Worm (Caenorhabditis elegans) whole organism, young adult: ENCODE data around the gene B0228.6.

Experiments
- B0019.2 ChIP-seq: fragments of 200-800 bp; sonication (Bioruptor generic); conservative IDR thresholded peaks from 2 replicates; pipeline ENCODE4 v1.3.6; 2022; ENCODE audit warnings: missing genetic modification reagents, missing genetic modification characterization, missing compliant biosample characterization
- B0035.1 ChIP-seq: sonication (generic microtip); optimal IDR thresholded peaks from 2 replicates; lab custom pipeline; 2016; ENCODE audit warnings: missing genetic modification characterization, mild to moderate bottlenecking, missing compliant biosample characterization, missing genotype, missing genetic modification reagents
- B0336.3 ChIP-seq: fragments of 200-800 bp; sonication (Bioruptor generic); IDR thresholded peaks from 2 replicates; pipeline ENCODE4 v1.3.6; 2022; ENCODE audit warnings: missing genetic modification characterization, missing compliant biosample characterization
- C06A6.2 ChIP-seq: fragments of 200-800 bp; sonication (Bioruptor generic); conservative IDR thresholded peaks from 2 replicates; pipeline ENCODE4 v1.3.6; 2022; ENCODE audit warnings: missing genetic modification characterization, missing compliant biosample characterization
- F39B2.1 ChIP-seq: fragments of 200-800 bp; sonication (Bioruptor generic); IDR thresholded peaks from 2 replicates; pipeline ENCODE4 v1.3.6; 2022; ENCODE audit warnings: missing genetic modification reagents, missing genetic modification characterization, missing compliant biosample characterization
- F55B11.4 ChIP-seq: sonication (generic microtip); optimal IDR thresholded peaks from 2 replicates; lab custom pipeline; 2016; ENCODE audit warnings: missing compliant biosample characterization, missing genetic modification characterization, borderline replicate concordance; ENCODE audit not compliant: insufficient read depth
- F57A8.1 ChIP-seq: fragments of 200-800 bp; sonication (Bioruptor generic); optimal IDR thresholded peaks from 2 replicates; lab custom pipeline; 2018; ENCODE audit warnings: mild to moderate bottlenecking, missing genetic modification characterization, moderate library complexity, missing compliant biosample characterization
- K12H6.12 ChIP-seq: fragments of 200-800 bp; sonication (Bioruptor generic); optimal IDR thresholded peaks from 2 replicates; lab custom pipeline; 2018; ENCODE audit warnings: mild to moderate bottlenecking, missing genetic modification characterization, missing compliant biosample characterization
- ZK185.1 ChIP-seq: sonication (generic microtip); optimal IDR thresholded peaks from 2 replicates; lab custom pipeline; 2016; ENCODE audit warnings: mild to moderate bottlenecking, missing genetic modification characterization, missing compliant biosample characterization; ENCODE audit not compliant: poor library complexity, severe bottlenecking
- akir-1 ChIP-seq: fragments of 200-800 bp; sonication (Bioruptor generic); optimal IDR thresholded peaks from 2 replicates; lab custom pipeline; 2018; ENCODE audit warnings: mild to moderate bottlenecking, missing genetic modification characterization, moderate library complexity, missing compliant biosample characterization
- ama-1 ChIP-seq, 3 experiments: fragments of 150-350 bp in 1 of 3; sonication (generic microtip) in 2 of 3; optimal IDR thresholded peaks; 2 replicates each; lab custom pipeline; 2014 to 2018; ENCODE audit warnings: missing biosample characterization in 2 of 3, missing genetic modification characterization in 2 of 3, missing genetic modification reagents in 2 of 3
- bed-2 ChIP-seq: fragments of 200-800 bp; sonication (Bioruptor generic); IDR thresholded peaks from 2 replicates; pipeline ENCODE4 v1.3.6; 2022; ENCODE audit warnings: missing genetic modification reagents, missing genetic modification characterization, missing compliant biosample characterization
- efl-1 ChIP-seq: fragments of 150-350 bp; optimal IDR thresholded peaks from 2 replicates; lab custom pipeline; 2014; ENCODE audit warnings: missing biosample characterization, missing genetic modification reagents, missing genetic modification characterization
- egrh-3 ChIP-seq: fragments of 200-800 bp; sonication (Bioruptor generic); IDR thresholded peaks from 2 replicates; pipeline ENCODE4 v1.3.6; 2022; ENCODE audit warnings: missing genetic modification reagents, missing genetic modification characterization, missing compliant biosample characterization
- hlh-12 ChIP-seq: sonication (generic microtip); optimal IDR thresholded peaks from 2 replicates; lab custom pipeline; 2016; ENCODE audit warnings: missing genetic modification characterization, missing compliant biosample characterization
- hmg-1.2 ChIP-seq: fragments of 200-800 bp; sonication (Bioruptor generic); IDR thresholded peaks from 2 replicates; pipeline ENCODE4 v1.3.6; 2022; ENCODE audit warnings: missing genetic modification reagents, missing genetic modification characterization, missing compliant biosample characterization
- lag-1 ChIP-seq: fragments of 200-800 bp; sonication (Bioruptor generic); IDR thresholded peaks from 2 replicates; pipeline ENCODE4 v1.3.6; 2022; ENCODE audit warnings: missing genetic modification reagents, missing genetic modification characterization, missing compliant biosample characterization
- let-607 ChIP-seq, 2 experiments: fragments of 200-800 bp in 1 of 2; sonication (Bioruptor generic) in 1 of 2; sonication (generic microtip) in 1 of 2; optimal IDR thresholded peaks; 2 replicates each; lab custom pipeline; 2016 to 2018; ENCODE audit warnings: mild to moderate bottlenecking in 2 of 2, missing compliant biosample characterization in 2 of 2, missing genetic modification characterization in 2 of 2, moderate library complexity in 2 of 2, missing genotype in 1 of 2
- lin-26 ChIP-seq: fragments of 200-800 bp; sonication (Bioruptor generic); IDR thresholded peaks from 2 replicates; pipeline ENCODE4 v1.3.6; 2022; ENCODE audit warnings: missing genetic modification reagents, missing genetic modification characterization, missing compliant biosample characterization
- lin-40 ChIP-seq: sonication (generic microtip); optimal IDR thresholded peaks from 2 replicates; lab custom pipeline; 2016; ENCODE audit warnings: missing genetic modification characterization, mild to moderate bottlenecking, missing compliant biosample characterization, missing genotype, missing genetic modification reagents
- lsy-27 ChIP-seq: sonication (generic microtip); optimal IDR thresholded peaks from 2 replicates; lab custom pipeline; 2017; ENCODE audit warnings: missing genetic modification characterization, mild to moderate bottlenecking, missing compliant biosample characterization, antibody characterized with exemption, missing genotype, borderline replicate concordance; ENCODE audit not compliant: insufficient read depth
- madf-6 ChIP-seq: fragments of 200-800 bp; sonication (Bioruptor generic); IDR thresholded peaks from 2 replicates; pipeline ENCODE4 v1.3.6; 2022; ENCODE audit warnings: missing genetic modification reagents, missing genetic modification characterization, missing compliant biosample characterization
- madf-8 ChIP-seq: fragments of 200-800 bp; sonication (Bioruptor generic); conservative IDR thresholded peaks from 2 replicates; pipeline ENCODE4 v1.3.6; 2022; ENCODE audit warnings: missing genetic modification reagents, missing genetic modification characterization, missing compliant biosample characterization
- nhr-179 ChIP-seq: sonication (generic microtip); optimal IDR thresholded peaks from 2 replicates; lab custom pipeline; 2016; ENCODE audit warnings: mild to moderate bottlenecking, missing genetic modification characterization, missing compliant biosample characterization
- nhr-80 ChIP-seq: sonication (generic microtip); optimal IDR thresholded peaks from 2 replicates; lab custom pipeline; 2016; ENCODE audit warnings: missing genetic modification characterization, missing compliant biosample characterization
- nhr-90 ChIP-seq: sonication (generic microtip); optimal IDR thresholded peaks from 2 replicates; lab custom pipeline; 2016; ENCODE audit warnings: missing genotype, mild to moderate bottlenecking, missing genetic modification characterization, missing compliant biosample characterization
- repo-1 ChIP-seq: sonication (generic microtip); optimal IDR thresholded peaks from 2 replicates; lab custom pipeline; 2017; ENCODE audit warnings: mild to moderate bottlenecking, missing genetic modification characterization, missing compliant biosample characterization
- sdz-38 ChIP-seq: sonication (generic microtip); optimal IDR thresholded peaks from 2 replicates; lab custom pipeline; 2016; ENCODE audit warnings: missing genotype, missing genetic modification characterization, missing compliant biosample characterization
- snpc-1.3 ChIP-seq: sonication (generic microtip); optimal IDR thresholded peaks from 2 replicates; lab custom pipeline; 2017; ENCODE audit warnings: missing genetic modification characterization, mild to moderate bottlenecking, missing compliant biosample characterization, antibody characterized with exemption, moderate library complexity, missing genotype, missing genetic modification reagents; ENCODE audit not compliant: insufficient read depth
- somi-1 ChIP-seq: fragments of 200-800 bp; sonication (Bioruptor generic); optimal IDR thresholded peaks from 2 replicates; lab custom pipeline; 2018; ENCODE audit warnings: mild to moderate bottlenecking, missing genetic modification characterization, missing compliant biosample characterization
- zfh-2 ChIP-seq: fragments of 200-800 bp; sonication (Bioruptor generic); conservative IDR thresholded peaks from 2 replicates; pipeline ENCODE4 v1.3.6; 2022; ENCODE audit warnings: missing genetic modification reagents, missing genetic modification characterization, missing compliant biosample characterization
- ztf-18 ChIP-seq: sonication (generic microtip); optimal IDR thresholded peaks from 2 replicates; lab custom pipeline; 2016; ENCODE audit warnings: missing genotype, mild to moderate bottlenecking, missing genetic modification characterization, missing compliant biosample characterization
- ztf-28 ChIP-seq: fragments of 200-800 bp; sonication (Bioruptor generic); IDR thresholded peaks from 2 replicates; pipeline ENCODE4 v1.3.6; 2022; ENCODE audit warnings: missing genetic modification reagents, missing genetic modification characterization, missing compliant biosample characterization

The B0228.6 gene

DNA sequence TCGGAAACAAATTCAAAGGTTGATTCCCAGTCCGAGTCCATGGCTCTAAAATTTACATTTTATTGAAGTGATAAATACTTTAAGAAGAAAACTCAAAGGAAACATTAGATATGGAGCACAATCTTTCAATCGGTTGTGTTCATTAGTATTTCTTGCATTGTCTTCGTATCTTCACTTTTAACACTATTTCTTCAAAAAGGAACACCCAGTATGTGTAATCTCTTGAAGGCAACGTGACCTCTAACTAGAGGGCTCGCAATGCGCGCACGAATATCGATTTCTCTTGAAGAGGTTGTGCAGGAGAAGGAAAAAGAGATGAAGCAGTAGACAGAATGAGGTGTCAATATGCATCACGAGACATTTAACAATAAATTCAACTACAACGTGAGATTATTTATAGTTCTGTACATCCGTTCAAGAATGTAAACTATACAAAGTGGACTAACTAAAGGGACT lies at the start of gene B0228.6, which contains the start of gene B0228.1:
Gene B0228.6, minus strand, starts transcription at position 51 of the 456 bp plus-strand sequence.
Gene B0228.1, plus strand, starts transcription at position 228 of the 456 bp plus-strand sequence.
- TF ChIP-seq lag-1: no peak
- TF ChIP-seq madf-6 (GFP tag; lab: Robert Waterston, UW): no peak

DNA sequence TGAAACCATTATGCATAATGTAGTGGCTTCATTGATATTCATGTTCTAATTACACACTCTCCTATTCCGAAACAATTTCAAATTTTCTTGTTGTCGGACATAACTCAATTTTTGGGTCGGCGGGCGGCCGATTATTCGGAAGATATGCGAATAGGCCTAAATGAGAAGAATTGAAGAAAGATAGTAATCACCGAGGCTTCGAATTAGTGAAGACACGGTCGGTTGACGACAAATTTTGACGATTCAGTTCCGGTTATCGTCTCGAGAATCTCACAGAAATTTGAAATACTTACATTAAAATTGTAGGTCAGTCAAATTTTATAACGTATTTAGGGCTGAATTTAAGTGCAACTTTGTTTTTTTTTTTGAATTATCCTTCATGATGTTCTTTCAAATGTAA lies 48.2 kb upstream of the B0228.6 start:
- TF ChIP-seq K12H6.12 (tag; lab: Kevin White, UChicago) (no peak), B0019.2 (GFP tag; lab: Robert Waterston, UW) (no peak), hmg-1.2 (GFP tag; lab: Robert Waterston, UW) (no peak), F55B11.4 (no peak), let-607 (tag; optimal IDR thresholded peaks at IDR 0.05; lab: Kevin White, UChicago) (no peak), lin-40 (tag; lab: Kevin White, UChicago) (no peak), somi-1 (no peak), ztf-18 (tag; lab: Kevin White, UChicago) (no peak), hlh-12 (tag; lab: Kevin White, UChicago) (no peak), repo-1 (tag; lab: Kevin White, UChicago) (no peak), efl-1 (GFP tag; lab: Kevin White, UChicago) (no peak), ZK185.1 (tag; lab: Kevin White, UChicago) (no peak), nhr-90 (tag; lab: Kevin White, UChicago) (no peak), madf-8 (GFP tag; lab: Robert Waterston, UW) (no peak), akir-1 (GFP tag; lab: Kevin White, UChicago) (no peak)

DNA sequence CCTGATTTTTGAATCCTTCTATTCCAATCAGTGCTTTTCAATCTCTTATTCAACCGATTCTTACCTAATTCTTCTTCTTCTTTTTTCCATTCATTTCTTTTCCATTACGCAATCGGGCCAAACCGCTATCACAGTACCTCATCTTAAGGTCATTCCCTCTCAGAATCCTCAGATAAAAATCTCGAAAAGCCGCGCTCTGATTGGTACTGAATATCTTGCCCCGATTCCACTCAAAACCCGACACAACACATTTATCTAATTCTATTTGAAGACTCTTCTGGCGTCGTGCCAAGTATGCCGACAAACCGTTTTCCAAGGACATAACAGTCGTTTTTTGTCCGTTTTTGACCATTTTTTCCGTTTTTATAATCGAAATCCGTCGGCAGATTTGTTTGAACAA lies 46.9 kb upstream of the B0228.6 start:
- TF ChIP-seq lsy-27 (tag; lab: Kevin White, UChicago) (no peak), F57A8.1 (GFP tag; lab: Kevin White, UChicago) (no peak), ama-1 (optimal IDR thresholded peaks at IDR 0.05; lab: Kevin White, UChicago) (no peak), ama-1 (GFP tag; optimal IDR thresholded peaks at IDR 0.05; lab: Kevin White, UChicago) (no peak), nhr-179 (tag; lab: Kevin White, UChicago) (no peak), zfh-2 (GFP tag; lab: Robert Waterston, UW) (no peak), egrh-3 (GFP tag; lab: Robert Waterston, UW) (no peak), F39B2.1 (GFP tag; lab: Robert Waterston, UW) (no peak), B0336.3 (GFP tag; lab: Robert Waterston, UW) (no peak), snpc-1.3 (no peak), B0035.1 (tag; lab: Kevin White, UChicago) (no peak), K12H6.12 (tag; lab: Kevin White, UChicago) (no peak), sdz-38 (tag; lab: Kevin White, UChicago) (no peak), C06A6.2 (GFP tag; lab: Robert Waterston, UW) (no peak), lin-26 (GFP tag; lab: Robert Waterston, UW) (no peak), bed-2 (no peak), ztf-28 (GFP tag; lab: Robert Waterston, UW) (no peak)

DNA sequence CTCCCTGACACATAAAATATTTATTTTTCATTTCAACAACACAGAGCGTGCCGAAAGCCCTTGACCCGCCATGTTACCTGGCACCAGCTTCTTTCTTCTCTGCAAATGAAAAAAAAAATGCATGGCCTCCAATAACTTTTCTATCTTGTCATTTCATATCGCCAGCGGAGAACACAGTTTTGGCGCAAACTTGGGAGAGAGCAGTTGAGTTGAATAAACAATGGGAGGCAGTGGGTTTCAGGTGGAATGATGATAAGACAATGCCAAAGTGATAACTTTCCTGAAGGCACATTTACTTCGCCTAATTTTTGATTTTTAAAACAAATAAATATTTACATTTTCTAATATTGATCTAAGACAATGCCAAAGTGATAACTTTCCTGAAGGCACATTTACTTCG lies 46.3 kb upstream of the B0228.6 start:
- peak; percentile 57 for TF ChIP-seq nhr-80 (tag; lab: Kevin White, UChicago)
- no peak for TF ChIP-seq K12H6.12 (tag; lab: Kevin White, UChicago)
